Worm (Caenorhabditis elegans): Measurements from ENCODE around the gene Y69A2AR.12.

The Y69A2AR.12 gene

DNA sequence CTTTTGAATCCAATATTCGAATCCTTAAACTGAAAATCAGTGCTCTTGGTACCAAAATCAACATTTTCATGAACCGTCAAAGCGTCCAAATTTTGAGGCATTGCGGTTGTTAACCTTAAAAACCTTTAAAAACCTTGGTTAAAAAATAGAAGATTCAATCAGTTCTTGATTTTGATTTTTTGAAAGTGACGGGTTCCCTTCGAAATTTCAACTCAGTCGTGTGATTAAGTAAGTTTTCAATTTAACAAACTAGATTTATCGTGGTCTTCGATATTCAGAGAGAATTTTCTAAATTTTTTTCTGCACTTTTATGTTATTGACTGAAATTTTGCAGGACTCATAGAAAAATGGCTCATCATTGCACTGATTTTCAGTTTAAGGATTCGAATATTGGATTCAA, at the start of gene Y69A2AR.12, which contains the start of gene Y69A2AR.25:
Gene Y69A2AR.12, plus strand, starts transcription at position 348 of the 400 bp plus-strand sequence.
Gene Y69A2AR.25, minus strand, starts transcription at position 101 of the 400 bp plus-strand sequence.
- TF ChIP-seq unc-86 (tag; optimal IDR thresholded peaks at IDR 0.05) = no peak
- no peak for TF ChIP-seq aly-2 (tag; optimal IDR thresholded peaks at IDR 0.05)
- TF ChIP-seq nhr-237 (tag; optimal IDR thresholded peaks at IDR 0.05) = no peak
- no peak for TF ChIP-seq lin-15B (tag; optimal IDR thresholded peaks at IDR 0.05)
- TF ChIP-seq nhr-20 (tag; optimal IDR thresholded peaks at IDR 0.05) = no peak
- no peak for TF ChIP-seq nhr-76 (tag; optimal IDR thresholded peaks at IDR 0.05)
- no peak for TF ChIP-seq rnt-1 (tag; optimal IDR thresholded peaks at IDR 0.05)
- no peak for TF ChIP-seq lin-35 (GFP tag; optimal IDR thresholded peaks at IDR 0.05)

DNA sequence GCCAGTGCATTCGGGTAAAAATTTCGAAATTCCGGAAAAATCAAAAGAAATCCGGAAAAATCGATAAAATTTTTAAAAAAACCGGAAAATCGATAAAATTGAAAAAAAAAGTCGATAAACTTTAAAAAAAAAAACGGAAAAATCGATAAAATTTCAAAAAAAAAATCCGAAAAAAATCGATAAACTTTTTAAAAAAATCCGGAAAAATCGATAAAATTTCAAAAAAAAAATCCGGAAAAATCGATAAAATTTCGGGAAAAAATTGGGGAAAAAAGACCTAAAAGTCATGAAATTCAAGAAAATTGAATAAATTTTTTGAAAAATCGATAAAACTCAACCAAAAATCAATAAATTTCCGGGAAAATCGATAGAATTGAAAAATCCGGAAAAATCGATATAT, 41.6 kb upstream of the Y69A2AR.12 start:
- TF ChIP-seq hpl-2 (GFP tag; optimal IDR thresholded peaks at IDR 0.05) (no peak), unc-86 (tag; optimal IDR thresholded peaks at IDR 0.05) (no peak), nhr-28 (tag; optimal IDR thresholded peaks at IDR 0.05) (no peak), snu-23 (GFP tag; optimal IDR thresholded peaks at IDR 0.05) (no peak), aly-2 (tag; optimal IDR thresholded peaks at IDR 0.05) (no peak), unc-98 (GFP tag; IDR thresholded peaks at IDR 0.05) (no peak), swsn-7 (tag; optimal IDR thresholded peaks at IDR 0.05) (no peak), hlh-17 (GFP tag; optimal IDR thresholded peaks at IDR 0.05; ENCODE audit: borderline replicate concordance) (no peak), mab-9 (GFP tag; IDR thresholded peaks at IDR 0.05) (no peak), ceh-63 (GFP tag; optimal IDR thresholded peaks at IDR 0.05) (no peak), efl-3 (GFP tag; optimal IDR thresholded peaks at IDR 0.05) (no peak), C16A3.4 (tag; optimal IDR thresholded peaks at IDR 0.05) (no peak), jun-1 (tag; optimal IDR thresholded peaks at IDR 0.05) (no peak), lin-14 (GFP tag; optimal IDR thresholded peaks at IDR 0.05) (no peak), mdl-1 (tag; optimal IDR thresholded peaks at IDR 0.05) (no peak), nhr-90 (tag; optimal IDR thresholded peaks at IDR 0.05; ENCODE audit: poor library complexity) (no peak)

- TF ChIP-seq nhr-84 (tag; optimal IDR thresholded peaks at IDR 0.05) (no peak), vab-15 (tag; optimal IDR thresholded peaks at IDR 0.05) (no peak), unc-62 (GFP tag; optimal IDR thresholded peaks at IDR 0.05) (no peak), hlh-4 (tag; optimal IDR thresholded peaks at IDR 0.05) (no peak)
These were observed 39.1 kb upstream of the Y69A2AR.12 start for ce11 chrIV:2529281-2529680.

DNA sequence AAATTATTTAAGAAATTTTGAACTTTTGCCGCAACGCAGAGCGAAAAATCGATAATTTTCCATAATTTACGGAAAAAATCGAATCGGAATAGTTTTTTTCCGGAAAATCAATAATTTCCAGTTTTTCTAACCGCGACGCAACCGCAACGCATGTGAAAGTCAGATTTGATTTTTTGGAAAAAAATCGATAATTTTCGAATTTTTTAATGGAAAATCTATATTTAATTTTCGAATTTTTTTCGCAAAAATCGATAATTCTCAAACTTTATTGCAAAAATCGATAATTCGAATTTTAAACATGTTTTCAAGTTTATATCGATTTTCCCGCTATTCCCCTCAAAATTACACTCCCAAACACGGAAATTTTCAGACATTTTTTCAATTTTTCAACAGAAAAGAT, 38.1 kb upstream of the Y69A2AR.12 start:
- TF ChIP-seq F16B12.6 (tag; optimal IDR thresholded peaks at IDR 0.05) (no peak), dsc-1 (tag; optimal IDR thresholded peaks at IDR 0.05) (no peak), sox-4 (tag; optimal IDR thresholded peaks at IDR 0.05) (no peak), mep-1 (tag; optimal IDR thresholded peaks at IDR 0.05) (no peak), nhr-12 (tag; optimal IDR thresholded peaks at IDR 0.05) (no peak), hlh-4 (tag; optimal IDR thresholded peaks at IDR 0.05) (no peak), mab-9 (GFP tag; IDR thresholded peaks at IDR 0.05) (no peak), elt-3 (tag; optimal IDR thresholded peaks at IDR 0.05) (no peak)

DNA sequence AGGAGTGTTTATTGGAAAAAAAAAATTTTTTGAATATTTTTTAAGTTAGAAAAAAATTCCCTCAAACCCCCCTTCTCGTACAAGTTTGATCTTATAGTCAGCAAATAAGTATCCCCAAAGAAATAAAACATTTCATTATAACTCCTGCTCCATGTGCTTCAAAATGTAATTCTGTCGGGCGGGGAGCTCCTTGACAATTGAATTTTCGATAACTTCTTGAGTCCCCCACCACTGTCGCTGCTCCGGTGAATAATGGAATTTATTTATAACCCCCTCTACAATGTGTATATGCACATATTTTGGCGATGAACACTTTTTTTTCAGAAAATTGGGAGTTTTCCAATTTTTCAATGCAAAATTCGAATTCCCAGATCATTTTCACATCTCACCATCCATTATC, 30.7 kb upstream of the Y69A2AR.12 start:
- TF ChIP-seq tbx-2 (tag; optimal IDR thresholded peaks at IDR 0.05) (no peak), ceh-88 (GFP tag; IDR thresholded peaks at IDR 0.05) (no peak), nhr-76 (tag; optimal IDR thresholded peaks at IDR 0.05) (no peak), fkh-8 (tag; optimal IDR thresholded peaks at IDR 0.05) (no peak), grh-1 (GFP tag; IDR thresholded peaks at IDR 0.05) (no peak), ces-1 (GFP tag; optimal IDR thresholded peaks at IDR 0.05) (no peak), nhr-19 (GFP tag; conservative IDR thresholded peaks at IDR 0.05) (no peak), nhr-90 (tag; optimal IDR thresholded peaks at IDR 0.05; ENCODE audit: poor library complexity) (no peak), mdl-1 (tag; optimal IDR thresholded peaks at IDR 0.05) (no peak), dpl-1 (GFP tag; optimal IDR thresholded peaks at IDR 0.05) (no peak), lsy-2 (tag; optimal IDR thresholded peaks at IDR 0.05) (no peak), xbp-1 (tag; optimal IDR thresholded peaks at IDR 0.05) (no peak), sox-4 (tag; optimal IDR thresholded peaks at IDR 0.05) (no peak), nhr-47 (tag; optimal IDR thresholded peaks at IDR 0.05) (no peak), efl-1 (optimal IDR thresholded peaks at IDR 0.05) (no peak), efl-1 (GFP tag; optimal IDR thresholded peaks at IDR 0.05 in 1 of 2) (no peak), lin-15B (tag; optimal IDR thresholded peaks at IDR 0.05) (no peak), snpc-4 (tag; optimal IDR thresholded peaks at IDR 0.05) (no peak)

Measured in whole organism, L1 larva.